Fruit fly (Drosophila melanogaster): ENCODE data around the gene CG14313.

The CG14313 gene

dm6 chr3R:18196991-18197801 is 5.4 kb upstream of the CG14313 start (continued):
- TF ChIP-seq E2f1 (GFP tag; IDR thresholded peaks at IDR 0.05) (no peak), HLH3B (GFP tag; IDR thresholded peaks at IDR 0.05) (no peak), hb (GFP tag; IDR thresholded peaks at IDR 0.05; ENCODE audit: partially characterized antibody) (no peak), CG6765 (GFP tag; optimal IDR thresholded peaks at IDR 0.05) (peak; percentile 35), CG17328 (GFP tag; IDR thresholded peaks at IDR 0.05) (no peak), H15 (GFP tag; IDR thresholded peaks at IDR 0.05) (no peak), CG12219 (GFP tag; optimal IDR thresholded peaks at IDR 0.05) (no peak), cg (GFP tag; optimal IDR thresholded peaks at IDR 0.05) (peak; percentile 99), CG14860 (GFP tag; IDR thresholded peaks at IDR 0.05; ENCODE audit: partially characterized antibody) (no peak), dpn (GFP tag; optimal IDR thresholded peaks at IDR 0.05) (peak; percentile 25 to 28), ems (GFP tag; optimal IDR thresholded peaks at IDR 0.05) (no peak), CG6272 (GFP tag; IDR thresholded peaks at IDR 0.05) (peak; percentile 9; the same call in 1 of the 2 replicates), CG10431 (GFP tag; optimal IDR thresholded peaks at IDR 0.05) (no peak), tio (GFP tag; optimal IDR thresholded peaks at IDR 0.05) (peak; percentile 79), CG8089 (GFP tag; optimal IDR thresholded peaks at IDR 0.05) (no peak), inv (GFP tag; IDR thresholded peaks at IDR 0.05; ENCODE audit: partially characterized antibody) (no peak), CG32532 (GFP tag; IDR thresholded peaks at IDR 0.05) (no peak), en (GFP tag; optimal IDR thresholded peaks at IDR 0.05) (no peak), trem (tag; optimal IDR thresholded peaks at IDR 0.05) (no peak), CG7786 (GFP tag; optimal IDR thresholded peaks at IDR 0.05) (peak; percentile 26), phol (tag; optimal IDR thresholded peaks at IDR 0.05) (peak; percentile 60), Asciz (GFP tag; optimal IDR thresholded peaks at IDR 0.05) (peak; percentile 57), ab (GFP tag; optimal IDR thresholded peaks at IDR 0.05) (no peak), CG3838 (GFP tag; optimal IDR thresholded peaks at IDR 0.05) (no peak), CG13123 (GFP tag; optimal IDR thresholded peaks at IDR 0.05) (no peak), tap (tag; optimal IDR thresholded peaks at IDR 0.05) (no peak), tin (GFP tag; optimal IDR thresholded peaks at IDR 0.05) (peak; percentile 52), Mad (GFP tag; optimal IDR thresholded peaks at IDR 0.05) (no peak), Dbx (GFP tag; IDR thresholded peaks at IDR 0.05) (no peak), bbx (GFP tag; IDR thresholded peaks at IDR 0.05; ENCODE audit: partially characterized antibody) (no peak), insv (GFP tag; optimal IDR thresholded peaks at IDR 0.05) (no peak), kah (GFP tag; optimal IDR thresholded peaks at IDR 0.05) (peak; percentile 25), CoRest (tag; optimal IDR thresholded peaks at IDR 0.05) (peak; percentile 86), CG14014 (GFP tag; IDR thresholded peaks at IDR 0.05) (no peak), CG10209 (GFP tag; optimal IDR thresholded peaks at IDR 0.05) (peak; percentile 53), Opbp (GFP tag; IDR thresholded peaks at IDR 0.05; ENCODE audit: partially characterized antibody) (no peak), usp (GFP tag; optimal IDR thresholded peaks at IDR 0.05) (no peak), CG15601 (tag; optimal IDR thresholded peaks at IDR 0.05) (peak; percentile 55), Chrac-16 (GFP tag; optimal IDR thresholded peaks at IDR 0.05) (peak; percentile 30), CkIIα-i1 (GFP tag; IDR thresholded peaks at IDR 0.05) (no peak), slp2 (GFP tag; optimal IDR thresholded peaks at IDR 0.05) (peak; percentile 50), CG43689 (GFP tag; IDR thresholded peaks at IDR 0.05) (no peak), abd-A (tag; optimal IDR thresholded peaks at IDR 0.05) (peak; percentile 71), Nf-YC (tag; optimal IDR thresholded peaks at IDR 0.05) (peak; percentile 45), ftz-f1 (GFP tag; optimal IDR thresholded peaks at IDR 0.05) (no peak), ase (GFP tag; IDR thresholded peaks at IDR 0.05) (no peak), CG6854 (GFP tag; optimal IDR thresholded peaks at IDR 0.05) (peak; percentile 41), Fer3 (tag; optimal IDR thresholded peaks at IDR 0.05) (peak; percentile 35), CG11093 (GFP tag; IDR thresholded peaks at IDR 0.05) (peak; percentile 37; the same call in 2 of the 3 replicates), pros (GFP tag; optimal IDR thresholded peaks at IDR 0.05) (peak; percentile 76)
